Worm (Caenorhabditis elegans) whole organism, early embryonic: ENCODE data around the gene C34B4.2.
A peak's percentile ranks its signal among the peaks of the same experiment; 100 is the strongest.

Experiments
- B0310.2 ChIP-seq: sonication (generic microtip); optimal IDR thresholded peaks from 2 replicates; lab custom pipeline; 2016; ENCODE audit warnings: mild to moderate bottlenecking, missing genetic modification characterization, missing compliant biosample characterization
- F13C5.2 ChIP-seq: sonication (generic microtip); optimal IDR thresholded peaks from 2 replicates; lab custom pipeline; 2017; ENCODE audit warnings: mild to moderate bottlenecking, missing genetic modification characterization, inconsistent platforms, missing compliant biosample characterization
- aly-1 ChIP-seq: sonication (generic microtip); optimal IDR thresholded peaks from 2 replicates; lab custom pipeline; 2016; ENCODE audit warnings: missing genetic modification characterization, missing compliant biosample characterization
- ama-1 ChIP-seq: fragments of 150-350 bp; optimal IDR thresholded peaks from 2 replicates; lab custom pipeline; 2014
- ceh-13 ChIP-seq: fragments of 200-800 bp; sonication (Bioruptor generic); optimal IDR thresholded peaks from 2 replicates; lab custom pipeline; 2018; ENCODE audit warnings: mild to moderate bottlenecking, missing genetic modification characterization, missing compliant biosample characterization
- ceh-36 ChIP-seq: sonication (generic microtip); optimal IDR thresholded peaks from 2 replicates; lab custom pipeline; 2016; ENCODE audit warnings: missing genetic modification characterization, inconsistent platforms, missing compliant biosample characterization
- ets-7 ChIP-seq: sonication (generic microtip); optimal IDR thresholded peaks from 2 replicates; lab custom pipeline; 2016; ENCODE audit warnings: missing genotype, missing genetic modification characterization, missing compliant biosample characterization
- flt-1 ChIP-seq: fragments of 200-800 bp; sonication (Bioruptor generic); IDR thresholded peaks from 2 replicates; pipeline ENCODE4 v1.3.6; 2022; ENCODE audit warnings: missing genetic modification characterization, missing compliant biosample characterization
- hmbx-1 ChIP-seq: sonication (generic microtip); optimal IDR thresholded peaks from 2 replicates; lab custom pipeline; 2016; ENCODE audit warnings: mild to moderate bottlenecking, missing genetic modification characterization, missing compliant biosample characterization
- hmg-4 ChIP-seq: fragments of 200-800 bp; sonication (Bioruptor generic); optimal IDR thresholded peaks from 2 replicates; lab custom pipeline; 2018; ENCODE audit warnings: mild to moderate bottlenecking, missing genetic modification characterization, missing compliant biosample characterization
- hnd-1 ChIP-seq: sonication (generic microtip); optimal IDR thresholded peaks from 2 replicates; lab custom pipeline; 2016; ENCODE audit warnings: missing genetic modification characterization, missing compliant biosample characterization
- pes-1 ChIP-seq: fragments of 200-800 bp; sonication (Bioruptor generic); IDR thresholded peaks from 2 replicates; pipeline ENCODE4 v1.3.6; 2022; ENCODE audit warnings: missing genetic modification reagents, missing genetic modification characterization, missing compliant biosample characterization
- scrt-1 ChIP-seq: fragments of 200-800 bp; sonication (Bioruptor generic); IDR thresholded peaks from 2 replicates; pipeline ENCODE4 v1.3.6; 2022; ENCODE audit warnings: missing genetic modification characterization, missing compliant biosample characterization
- sea-1 ChIP-seq: fragments of 200-800 bp; sonication (Bioruptor generic); conservative IDR thresholded peaks from 2 replicates; pipeline ENCODE4 v1.3.6; 2022; ENCODE audit warnings: missing genetic modification characterization, missing compliant biosample characterization
- tbx-11 ChIP-seq: fragments of 200-800 bp; sonication (Bioruptor generic); IDR thresholded peaks from 2 replicates; pipeline ENCODE4 v1.3.6; 2022; ENCODE audit warnings: missing genetic modification characterization, missing compliant biosample characterization
- tbx-37 ChIP-seq: fragments of 200-800 bp; sonication (Bioruptor generic); conservative IDR thresholded peaks from 2 replicates; pipeline ENCODE4 v1.3.6; 2022; ENCODE audit warnings: missing genetic modification reagents, missing genetic modification characterization, missing compliant biosample characterization
- tra-4 ChIP-seq: sonication (generic microtip); optimal IDR thresholded peaks from 2 replicates; lab custom pipeline; 2017; ENCODE audit warnings: missing genetic modification characterization, missing compliant biosample characterization

Gene C34B4.2

DNA sequence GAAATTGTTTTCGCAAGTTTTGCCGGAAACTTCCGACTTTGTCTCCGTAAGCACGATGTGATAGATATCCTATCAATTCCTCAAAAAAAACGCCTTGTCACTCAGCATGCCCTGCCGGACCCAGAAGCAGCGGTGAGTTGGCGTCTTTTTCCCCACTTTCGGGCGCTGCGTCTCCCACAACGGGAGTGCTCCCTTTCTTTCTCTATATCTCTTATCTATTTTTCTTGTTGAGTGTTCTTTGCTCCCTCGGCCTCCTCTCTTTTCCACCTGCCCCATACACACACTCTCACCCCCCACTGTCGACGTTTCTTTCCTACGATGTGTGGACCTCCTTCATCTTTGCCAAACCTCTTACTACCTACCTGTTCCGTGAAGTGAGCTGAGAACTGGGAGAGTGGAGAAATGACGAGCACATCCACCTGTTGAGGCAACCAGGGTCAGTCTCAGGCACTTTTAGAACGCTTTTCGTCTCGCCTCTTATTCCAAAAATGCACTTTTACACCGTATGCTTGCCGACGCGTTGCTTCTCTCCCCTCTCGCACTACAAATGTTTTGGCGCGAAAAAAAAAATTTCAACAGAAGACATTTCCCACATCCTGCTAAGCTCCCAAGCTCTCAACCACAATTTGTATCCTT, 3.2 kb downstream of the C34B4.2 start:
- peak; percentile 23 for TF ChIP-seq hmg-4
- TF ChIP-seq ama-1 (lab: Kevin White, UChicago): no peak

DNA sequence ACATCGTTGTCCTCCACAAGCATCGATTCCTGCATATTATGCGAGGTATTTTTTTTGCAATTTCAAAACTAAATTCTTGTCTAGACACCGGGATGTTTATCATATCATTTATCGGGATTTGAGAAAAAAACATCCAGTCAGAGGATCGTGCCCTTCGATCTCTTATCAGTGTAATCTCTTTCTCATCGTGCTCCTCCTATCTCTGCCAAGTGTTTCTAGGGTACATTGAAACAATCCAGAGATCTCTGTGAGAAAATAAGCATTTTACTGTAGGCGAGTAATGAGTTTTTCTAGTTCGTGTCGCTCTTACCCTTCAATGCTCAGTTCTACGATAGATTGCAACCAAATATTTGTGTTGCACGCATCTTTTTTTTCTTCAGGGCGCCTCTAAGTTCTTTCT, 5.6 kb downstream of the C34B4.2 start:
- no peak for TF ChIP-seq ama-1 (lab: Kevin White, UChicago)
- no peak for TF ChIP-seq scrt-1 (GFP tag; lab: Robert Waterston, UW)
- no peak for TF ChIP-seq ets-7
- TF ChIP-seq tbx-37: no peak
- no peak for TF ChIP-seq tbx-11 (GFP tag; lab: Robert Waterston, UW)
- TF ChIP-seq sea-1: no peak
- no peak for TF ChIP-seq flt-1 (GFP tag; lab: Robert Waterston, UW)

DNA sequence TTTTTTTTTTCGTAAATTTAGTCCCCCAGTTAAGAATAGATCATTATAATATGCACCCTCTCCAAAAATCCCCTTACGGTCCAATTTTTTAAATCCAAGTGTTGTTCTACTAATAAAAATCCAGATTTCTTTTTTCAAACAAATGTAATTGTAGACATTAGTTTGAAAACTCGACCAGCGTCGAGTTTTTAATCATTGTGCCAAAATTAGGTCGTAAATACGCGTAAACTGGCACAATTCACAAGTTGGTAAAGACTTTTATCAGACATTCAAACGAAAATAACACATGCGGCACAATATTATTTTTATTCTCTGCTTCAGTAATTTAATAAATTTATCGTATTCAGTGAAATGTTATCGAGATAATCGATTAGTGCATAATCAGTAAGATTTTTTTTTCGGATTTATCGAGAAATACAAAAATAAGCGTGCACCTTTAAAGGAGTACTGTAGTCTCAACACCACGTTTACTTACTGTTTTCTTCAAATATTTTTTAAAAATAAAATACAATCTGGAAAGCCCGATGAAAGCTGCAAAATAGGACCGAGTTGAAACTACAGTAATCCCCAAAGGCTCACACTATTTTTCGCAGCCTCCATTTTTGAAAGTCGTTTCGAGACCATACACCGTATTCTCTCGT, 7.4 kb downstream of the C34B4.2 start, which contains the start of gene C34B4.4:
TSS of gene C34B4.4 (plus strand) at position 276 of the 641 bp plus-strand sequence.
- TF ChIP-seq tra-4 (tag; lab: Kevin White, UChicago): no peak

ce11 chrV:13092349-13092748, 9.5 kb downstream of the C34B4.2 start, which contains the start of gene lurp-4:
Gene lurp-4, plus strand, starts transcription at chrV:13092649.
- TF ChIP-seq hmbx-1 (no peak), ets-7 (no peak), B0310.2 (tag; lab: Kevin White, UChicago) (no peak), hnd-1 (tag; lab: Kevin White, UChicago) (no peak), tra-4 (tag; lab: Kevin White, UChicago) (no peak), flt-1 (GFP tag; lab: Robert Waterston, UW) (no peak), ama-1 (lab: Kevin White, UChicago) (no peak), sea-1 (no peak), tbx-37 (no peak), ceh-36 (tag; lab: Kevin White, UChicago) (no peak), scrt-1 (GFP tag; lab: Robert Waterston, UW) (no peak)

- TF ChIP-seq ceh-36 (tag; lab: Kevin White, UChicago): no peak
- TF ChIP-seq tbx-11 (GFP tag; lab: Robert Waterston, UW): no peak
- no peak for TF ChIP-seq B0310.2 (tag; lab: Kevin White, UChicago)
- no peak for TF ChIP-seq ets-7
- TF ChIP-seq hmbx-1: no peak
- no peak for TF ChIP-seq hmg-4
Observed at ce11 chrV:13095654-13096053, 12.8 kb downstream of the C34B4.2 start, which contains the start of gene C34B4.5. Gene C34B4.5, plus strand, starts transcription at chrV:13095954.

DNA sequence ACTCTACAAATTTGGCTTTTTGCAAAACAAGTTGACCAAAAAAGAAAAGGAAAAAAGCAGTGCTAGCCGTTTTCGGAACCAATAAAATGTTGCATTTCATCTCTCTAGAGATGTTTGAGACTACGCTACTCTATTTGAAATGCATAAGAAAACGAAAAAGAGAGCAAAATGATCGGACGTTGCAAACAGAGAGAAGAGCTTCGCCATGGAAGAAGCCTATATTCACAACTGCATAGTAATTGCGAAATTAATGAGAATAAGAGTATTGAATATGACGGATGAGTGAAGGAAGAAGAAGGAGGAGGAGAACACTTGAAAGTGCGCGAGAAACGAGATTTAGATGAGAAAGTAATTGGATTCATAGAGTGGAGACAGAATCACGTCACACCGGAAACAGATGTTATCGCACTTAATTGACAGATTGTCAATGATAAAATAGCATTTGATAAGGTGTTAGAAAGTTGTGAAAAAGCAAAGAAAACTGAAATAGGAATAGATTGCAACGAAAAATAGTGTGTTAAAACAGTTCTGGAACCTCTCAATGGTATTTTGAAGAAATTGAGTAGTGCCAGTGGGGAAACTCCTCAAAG, 23.1 kb downstream of the C34B4.2 start:
- TF ChIP-seq sea-1 (no peak), ets-7 (no peak), pes-1 (GFP tag; lab: Robert Waterston, UW) (no peak), scrt-1 (GFP tag; lab: Robert Waterston, UW) (no peak), aly-1 (tag; lab: Kevin White, UChicago) (no peak), tbx-11 (GFP tag; lab: Robert Waterston, UW) (no peak), flt-1 (GFP tag; lab: Robert Waterston, UW) (no peak), ama-1 (lab: Kevin White, UChicago) (no peak), tra-4 (tag; lab: Kevin White, UChicago) (no peak), tbx-37 (no peak), F13C5.2 (no peak)

DNA sequence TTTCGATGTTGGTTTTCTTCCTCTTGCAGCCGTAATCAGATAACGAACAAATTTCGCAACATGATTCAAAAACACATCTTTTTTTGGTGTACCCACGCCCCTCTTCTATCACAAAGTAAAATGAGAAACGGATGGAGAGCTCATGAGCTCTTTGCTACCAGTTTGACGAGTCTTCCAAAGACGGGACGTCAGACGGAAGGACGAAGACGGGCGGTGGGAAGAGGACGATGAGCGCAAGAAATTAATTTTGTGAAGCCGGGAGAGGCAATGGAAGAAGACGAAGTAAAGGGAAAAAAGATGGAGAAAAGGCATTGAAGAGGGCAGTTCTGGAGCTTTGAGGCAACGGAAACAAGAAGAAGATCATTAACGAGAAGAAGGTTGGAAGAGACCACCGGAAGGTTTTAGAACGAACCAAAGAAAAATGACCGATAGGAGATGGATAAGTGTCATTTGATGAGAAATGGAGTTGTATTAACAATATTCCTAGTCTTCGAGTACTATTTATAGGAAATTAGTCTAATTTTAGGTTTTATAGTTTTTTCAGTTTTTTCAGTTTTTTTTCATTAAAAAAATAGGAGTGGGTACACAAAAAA, 28.8 kb downstream of the C34B4.2 start:
- TF ChIP-seq F13C5.2 (no peak), aly-1 (tag; lab: Kevin White, UChicago) (no peak), ama-1 (lab: Kevin White, UChicago) (no peak), B0310.2 (tag; lab: Kevin White, UChicago) (no peak), tbx-11 (GFP tag; lab: Robert Waterston, UW) (no peak), hmbx-1 (no peak), ets-7 (no peak), ceh-13 (no peak), scrt-1 (GFP tag; lab: Robert Waterston, UW) (no peak), pes-1 (GFP tag; lab: Robert Waterston, UW) (no peak), flt-1 (GFP tag; lab: Robert Waterston, UW) (no peak), hmg-4 (no peak), sea-1 (no peak), tra-4 (tag; lab: Kevin White, UChicago) (no peak), ceh-36 (tag; lab: Kevin White, UChicago) (no peak), hnd-1 (tag; lab: Kevin White, UChicago) (no peak), tbx-37 (no peak)

DNA sequence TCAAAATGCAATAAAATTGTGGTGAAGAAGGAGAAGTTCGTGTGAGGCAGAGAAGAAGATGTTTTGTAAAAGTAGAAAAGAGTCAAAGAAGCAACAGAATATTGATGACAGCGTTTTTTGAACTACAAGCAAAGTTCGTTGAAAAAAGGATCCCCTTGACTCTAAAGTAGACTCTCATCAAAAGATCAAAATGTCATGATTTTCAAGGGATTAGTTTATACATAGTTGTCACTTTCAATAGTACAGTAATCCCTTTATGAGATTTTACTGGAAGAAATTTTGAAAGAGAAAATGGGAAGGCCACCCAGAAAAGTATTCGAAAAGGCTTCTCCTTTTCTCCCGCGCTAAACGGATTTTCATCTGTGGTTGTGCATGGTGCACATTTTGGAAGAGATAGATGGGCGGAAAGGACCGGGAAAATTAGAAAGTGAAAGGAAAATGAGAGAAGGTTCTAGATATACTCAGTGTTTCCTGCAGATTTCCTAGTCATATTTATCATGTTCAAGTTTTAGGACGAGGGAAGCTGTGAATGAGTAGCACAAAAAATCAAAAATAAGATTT, 30.2 kb downstream of the C34B4.2 start:
- TF ChIP-seq hnd-1 (tag; lab: Kevin White, UChicago) (no peak), ceh-13 (no peak), ama-1 (lab: Kevin White, UChicago) (no peak), B0310.2 (tag; lab: Kevin White, UChicago) (no peak), F13C5.2 (no peak), hmbx-1 (no peak), tbx-37 (no peak), tra-4 (tag; lab: Kevin White, UChicago) (no peak), sea-1 (no peak), hmg-4 (no peak), scrt-1 (GFP tag; lab: Robert Waterston, UW) (no peak), pes-1 (GFP tag; lab: Robert Waterston, UW) (no peak), tbx-11 (GFP tag; lab: Robert Waterston, UW) (no peak), flt-1 (GFP tag; lab: Robert Waterston, UW) (no peak), aly-1 (tag; lab: Kevin White, UChicago) (no peak)
